Worm (Caenorhabditis elegans): ENCODE data around the gene cdk-4.

Gene cdk-4

DNA sequence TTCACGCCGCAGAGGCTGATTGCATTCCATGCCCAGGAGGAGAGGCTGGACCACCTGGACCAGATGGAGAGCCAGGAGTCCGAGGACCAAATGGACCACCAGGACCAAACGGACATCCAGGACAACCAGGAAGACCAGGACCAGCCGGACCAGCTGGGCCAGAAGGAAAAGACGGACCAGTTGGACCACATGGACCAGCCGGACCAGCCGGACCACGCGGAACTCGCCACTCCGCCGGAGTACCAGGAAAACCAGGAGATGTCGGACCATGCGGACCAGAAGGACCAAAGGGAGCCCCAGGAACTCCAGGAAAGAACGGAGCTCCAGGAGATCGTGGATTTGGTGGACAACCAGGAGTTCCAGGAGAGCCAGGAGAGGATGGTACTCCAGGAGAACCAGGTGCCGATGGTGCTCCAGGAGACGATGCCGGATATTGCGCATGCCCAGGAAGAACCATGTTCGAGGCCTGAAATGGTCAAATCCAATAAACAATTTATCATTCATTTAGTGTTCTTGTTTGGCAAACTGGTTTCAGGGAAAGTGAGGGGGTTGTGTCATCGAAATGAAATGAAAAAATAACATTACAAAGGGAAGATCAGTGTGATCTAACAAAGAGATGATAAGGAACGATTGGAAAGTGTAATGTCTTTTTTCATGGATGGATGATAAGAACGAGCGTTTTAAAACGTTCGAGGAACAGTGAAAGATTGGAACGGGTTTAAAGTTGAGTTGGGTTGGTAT is 48.6 kb downstream of the cdk-4 start:
- TF ChIP-seq aly-1 (tag; optimal IDR thresholded peaks at IDR 0.05) (peak; percentile 24), scrt-1 (GFP tag; IDR thresholded peaks at IDR 0.05) (no peak)

DNA sequence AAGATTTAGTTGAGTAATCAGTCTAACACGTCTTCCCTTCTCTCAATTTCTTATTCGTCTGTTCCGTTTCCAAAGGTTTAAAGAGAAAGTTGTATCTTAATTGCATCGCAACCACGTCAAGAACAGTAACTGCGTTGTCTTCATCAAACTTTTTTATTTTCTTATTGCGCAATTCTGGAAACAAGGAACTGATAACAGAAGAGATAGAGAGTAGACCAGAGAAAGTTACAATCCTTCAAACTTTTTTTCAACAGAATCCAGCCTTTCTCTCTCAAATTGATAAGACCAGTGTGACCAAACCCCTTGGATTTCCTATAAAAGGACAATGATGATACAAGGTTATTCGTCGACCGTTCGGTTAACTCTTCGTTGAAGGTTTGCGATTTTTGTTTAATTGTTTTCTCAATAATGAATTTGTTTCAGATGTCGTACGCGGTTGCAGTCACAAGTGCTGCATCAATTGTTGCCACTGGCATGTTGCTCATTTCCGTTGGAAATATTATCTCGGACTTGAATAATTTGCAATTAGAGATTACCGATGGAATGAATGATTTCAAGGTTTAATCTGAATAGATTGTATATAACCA is 49.6 kb downstream of the cdk-4 start, which contains the start of gene col-184:
Gene col-184, plus strand, starts transcription at position 409 of the 587 bp plus-strand sequence.
- TF ChIP-seq tbx-37 (GFP tag; conservative IDR thresholded peaks at IDR 0.05) (no peak), tra-4 (tag; optimal IDR thresholded peaks at IDR 0.05) (no peak), hnd-1 (tag; optimal IDR thresholded peaks at IDR 0.05) (no peak), ceh-36 (tag; optimal IDR thresholded peaks at IDR 0.05) (no peak), sea-1 (GFP tag; conservative IDR thresholded peaks at IDR 0.05) (no peak), F13C5.2 (tag; optimal IDR thresholded peaks at IDR 0.05) (no peak)

DNA sequence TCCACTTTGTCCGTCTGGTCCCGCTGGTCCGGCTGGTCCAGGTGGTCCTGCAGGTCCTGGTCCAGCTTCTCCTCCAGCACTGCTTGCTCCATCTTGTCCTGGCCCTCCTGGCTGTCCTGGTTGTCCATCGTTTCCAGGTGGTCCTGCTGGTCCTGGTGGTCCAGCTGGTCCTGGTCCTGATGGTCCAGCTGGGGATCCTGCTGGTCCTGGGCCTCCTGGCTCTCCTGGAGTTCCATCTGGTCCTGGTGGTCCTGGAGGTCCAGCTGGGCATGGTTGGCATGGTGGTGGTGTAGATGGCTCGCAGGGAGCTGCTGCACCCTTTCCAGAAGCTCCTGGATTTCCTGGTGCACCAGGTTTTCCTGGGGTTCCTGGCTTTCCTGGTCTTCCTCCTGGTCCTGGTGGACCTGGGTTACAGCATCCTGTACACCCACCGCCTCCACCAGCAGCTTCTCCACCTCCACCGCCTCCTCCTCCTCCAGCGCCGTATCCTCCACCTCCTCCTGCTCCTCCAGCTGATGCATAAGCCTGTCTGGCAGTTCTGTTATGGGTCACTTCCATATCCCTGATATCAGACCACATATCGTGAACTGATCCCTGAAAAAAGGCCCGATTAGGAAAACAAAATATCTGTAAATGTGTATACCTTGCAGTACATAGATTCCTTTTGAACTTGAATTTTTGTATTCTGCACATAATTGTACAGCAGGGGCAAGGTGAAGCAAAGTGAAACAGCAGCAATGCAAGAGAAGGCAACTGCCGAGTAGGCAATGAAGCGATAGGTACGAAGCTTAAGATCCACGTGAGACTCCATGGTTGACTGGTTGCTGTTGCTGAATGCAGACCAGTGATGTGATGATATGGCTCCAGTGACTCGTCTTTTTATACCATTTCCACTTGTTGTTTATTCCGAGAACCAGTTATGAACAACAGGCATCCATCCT is 51.5 kb downstream of the cdk-4 start, which contains the start of gene col-183:
Gene col-183, minus strand, starts transcription at position 839 of the 941 bp plus-strand sequence.
- TF ChIP-seq ceh-13 (GFP tag; optimal IDR thresholded peaks at IDR 0.05) = no peak
- TF ChIP-seq tra-4 (tag; optimal IDR thresholded peaks at IDR 0.05) = no peak
- no peak for TF ChIP-seq scrt-1 (GFP tag; IDR thresholded peaks at IDR 0.05)
- no peak for TF ChIP-seq F13C5.2 (tag; optimal IDR thresholded peaks at IDR 0.05)
- TF ChIP-seq hmg-4 (GFP tag; optimal IDR thresholded peaks at IDR 0.05) = no peak
